Worm (Caenorhabditis elegans): ENCODE results near the gene C05G5.5.

C05G5.5 gene

ce11 chrX:14804706-14805105 is 43.8 kb upstream of the C05G5.5 start (continued):
- no peak for TF ChIP-seq ceh-91 (GFP tag; IDR thresholded peaks at IDR 0.05)
- 0 out of 2 replicates have a peak, but pooled peaks have one; percentile 42 for TF ChIP-seq aptf-2 (GFP tag; conservative IDR thresholded peaks at IDR 0.05)
- TF ChIP-seq lin-54 (GFP tag; optimal IDR thresholded peaks at IDR 0.05), result no peak
- TF ChIP-seq egrh-3 (GFP tag; IDR thresholded peaks at IDR 0.05), result no peak
- peak; percentile 49 for TF ChIP-seq ceh-27 (GFP tag; optimal IDR thresholded peaks at IDR 0.05)
- TF ChIP-seq B0261.1 (tag; optimal IDR thresholded peaks at IDR 0.05), result peak; percentile 88
- TF ChIP-seq F57A8.1 (GFP tag; optimal IDR thresholded peaks at IDR 0.05), result no peak
- TF ChIP-seq F33H1.4 (GFP tag; IDR thresholded peaks at IDR 0.05), result no peak
- peak; percentile 24 for TF ChIP-seq lsy-27 (tag; optimal IDR thresholded peaks at IDR 0.05; ENCODE audit: borderline replicate concordance, insufficient read depth)
- peak; percentile 59; the same call in 1 of the 2 replicates for TF ChIP-seq C06A6.2 (GFP tag; conservative IDR thresholded peaks at IDR 0.05)
- TF ChIP-seq athp-1 (tag; optimal IDR thresholded peaks at IDR 0.05), result peak; percentile 8
- TF ChIP-seq bed-2 (GFP tag; IDR thresholded peaks at IDR 0.05), result no peak
- no peak for TF ChIP-seq Y53G8AR.9 (GFP tag; conservative IDR thresholded peaks at IDR 0.05)
- TF ChIP-seq ztf-22 (GFP tag; optimal IDR thresholded peaks at IDR 0.05), result no peak
- no peak for TF ChIP-seq nfya-2 (GFP tag; IDR thresholded peaks at IDR 0.05)
- peak; percentile 63; the same call in 1 of the 2 replicates for TF ChIP-seq madf-6 (GFP tag; IDR thresholded peaks at IDR 0.05)
- no peak; the same call in 1 of the 2 replicates for TF ChIP-seq Y56A3A.18 (GFP tag; IDR thresholded peaks at IDR 0.05)
- TF ChIP-seq lin-40 (tag; optimal IDR thresholded peaks at IDR 0.05), result peak; percentile 55
- TF ChIP-seq dpl-1 (GFP tag; optimal IDR thresholded peaks at IDR 0.05), result no peak
- peak; percentile 15 for TF ChIP-seq F22D6.2 (tag; optimal IDR thresholded peaks at IDR 0.05)
- TF ChIP-seq lag-1 (GFP tag; IDR thresholded peaks at IDR 0.05), result no peak
- TF ChIP-seq Y53F4B.3 (GFP tag; IDR thresholded peaks at IDR 0.05), result no peak
- peak; percentile 31 for TF ChIP-seq B0035.1 (tag; optimal IDR thresholded peaks at IDR 0.05)
- TF ChIP-seq nhr-179 (tag; optimal IDR thresholded peaks at IDR 0.05), result peak; percentile 19
- peak; percentile 65 for TF ChIP-seq attf-5 (GFP tag; optimal IDR thresholded peaks at IDR 0.05)
- TF ChIP-seq D2030.7 (GFP tag; IDR thresholded peaks at IDR 0.05), result 0 out of 2 replicates have a peak, but pooled peaks have one; percentile 36
- 0 out of 2 replicates have a peak, but pooled peaks have one; percentile 25 for TF ChIP-seq ceh-58 (GFP tag; IDR thresholded peaks at IDR 0.05)
- TF ChIP-seq F10E7.11 (tag; optimal IDR thresholded peaks at IDR 0.05), result peak; percentile 37
- TF ChIP-seq ZK185.1 (tag; optimal IDR thresholded peaks at IDR 0.05; ENCODE audit: poor library complexity, severe bottlenecking), result peak; percentile 77
- peak; percentile 80 for TF ChIP-seq nhr-90 (tag; optimal IDR thresholded peaks at IDR 0.05)
- TF ChIP-seq snpc-1.3 (tag; optimal IDR thresholded peaks at IDR 0.05; ENCODE audit: insufficient read depth), result peak; percentile 76
- no peak for TF ChIP-seq ceh-79 (tag; optimal IDR thresholded peaks at IDR 0.05)
- no peak for TF ChIP-seq madf-8 (GFP tag; conservative IDR thresholded peaks at IDR 0.05)
- peak; percentile 91 for TF ChIP-seq tbp1 (GFP tag; optimal IDR thresholded peaks at IDR 0.05)
- no peak for TF ChIP-seq rcor-1 (GFP tag; IDR thresholded peaks at IDR 0.05)
- no peak for TF ChIP-seq ccch-3 (GFP tag; optimal IDR thresholded peaks at IDR 0.05)
- peak; percentile 86 for TF ChIP-seq madf-3 (GFP tag; IDR thresholded peaks at IDR 0.05)
- peak; percentile 83 for TF ChIP-seq repo-1 (tag; optimal IDR thresholded peaks at IDR 0.05)
- TF ChIP-seq T26A5.8 (tag; optimal IDR thresholded peaks at IDR 0.05), result no peak
- peak; percentile 71 for TF ChIP-seq F23B12.7 (tag; optimal IDR thresholded peaks at IDR 0.05; ENCODE audit: insufficient read depth)
- no peak for TF ChIP-seq mel-28 (tag; optimal IDR thresholded peaks at IDR 0.05; ENCODE audit: borderline replicate concordance)
- TF ChIP-seq nfyb-1 (GFP tag; IDR thresholded peaks at IDR 0.05), result peak; percentile 75; the same call in 1 of the 2 replicates
- TF ChIP-seq cebp-1 (GFP tag; IDR thresholded peaks at IDR 0.05), result 0 out of 2 replicates have a peak, but pooled peaks have one; percentile 54
- no peak for TF ChIP-seq cebp-1 (tag; optimal IDR thresholded peaks at IDR 0.05)
- no peak for TF ChIP-seq F49E8.2 (tag; optimal IDR thresholded peaks at IDR 0.05; ENCODE audit: insufficient read depth)
- peak; percentile 74 for TF ChIP-seq F52B5.7 (tag; optimal IDR thresholded peaks at IDR 0.05)
- TF ChIP-seq efl-1 (GFP tag; optimal IDR thresholded peaks at IDR 0.05), result no peak
- peak; percentile 29 for TF ChIP-seq ets-4 (GFP tag; optimal IDR thresholded peaks at IDR 0.05)
